Worm (Caenorhabditis elegans): ENCODE data around the gene abf-4.

ce11 chrV:20509427-20509826 is 48.7 kb downstream of the abf-4 start:
- TF ChIP-seq ztf-4 (tag; optimal IDR thresholded peaks at IDR 0.05) = no peak
- TF ChIP-seq elt-3 (tag; optimal IDR thresholded peaks at IDR 0.05) = no peak
- no peak for TF ChIP-seq nhr-10 (tag; optimal IDR thresholded peaks at IDR 0.05)
- no peak for TF ChIP-seq nhr-77 (tag; optimal IDR thresholded peaks at IDR 0.05)
- TF ChIP-seq aly-2 (tag; optimal IDR thresholded peaks at IDR 0.05) = no peak
- TF ChIP-seq snpc-4 (tag; optimal IDR thresholded peaks at IDR 0.05) = no peak
- no peak for TF ChIP-seq lin-39 (tag; optimal IDR thresholded peaks at IDR 0.05)
- no peak for TF ChIP-seq mab-5 (tag; optimal IDR thresholded peaks at IDR 0.05)
- TF ChIP-seq ztf-11 (tag; optimal IDR thresholded peaks at IDR 0.05) = no peak
- TF ChIP-seq lin-11 (tag; optimal IDR thresholded peaks at IDR 0.05) = no peak
- no peak for TF ChIP-seq unc-39 (tag; optimal IDR thresholded peaks at IDR 0.05)
- no peak for TF ChIP-seq crh-2 (tag; optimal IDR thresholded peaks at IDR 0.05)
- no peak for TF ChIP-seq alr-1 (tag; optimal IDR thresholded peaks at IDR 0.05)
